Worm (Caenorhabditis elegans): ENCODE measurements around the gene ppm-1.D.

- TF ChIP-seq flt-1 (GFP tag; IDR thresholded peaks at IDR 0.05) (no peak), scrt-1 (GFP tag; IDR thresholded peaks at IDR 0.05) (no peak), tbx-11 (GFP tag; IDR thresholded peaks at IDR 0.05) (no peak), F13C5.2 (tag; optimal IDR thresholded peaks at IDR 0.05) (no peak)
These were observed 2.0 kb upstream of the ppm-1.D start, which contains the start of gene Y54F10BM.12 for ce11 chrIII:2329336-2329735.

Data from whole organism, early embryonic.